In the genomic region with DNA sequence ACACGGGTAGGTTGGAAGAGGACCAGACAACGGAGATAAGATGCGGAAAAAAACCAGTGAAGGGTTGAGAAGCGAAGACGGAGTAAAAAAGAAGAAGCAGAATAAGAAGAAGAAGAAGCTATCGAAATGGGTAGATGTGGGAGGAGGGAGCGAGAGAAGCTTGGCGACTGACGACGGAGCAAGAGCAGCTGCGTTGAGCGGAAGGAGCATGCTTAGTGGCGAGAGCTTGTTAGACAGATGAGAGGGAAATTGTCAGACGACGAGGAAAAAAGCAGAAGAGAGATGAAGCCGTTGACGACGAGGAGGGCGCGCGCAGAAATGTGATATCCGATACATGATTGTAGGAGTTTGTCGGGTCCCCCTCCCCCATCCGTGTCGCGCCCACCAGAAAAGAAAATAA, we compare ENCODE assay signal across 7 worm cellular contexts.
TF ChIP-seq lines count a peak whose summit lies in the region.

No protein-coding gene starts in this region.

TF ChIP-seq in whole organism, L1 larva, 84 proteins besides CTCF, POLR2A, EP300 and RAD21 (continues in another document):
- no peak for TF ChIP-seq hpl-2 (GFP tag; optimal IDR thresholded peaks at IDR 0.05; lab: Kevin White, UChicago)
- no peak for TF ChIP-seq pag-3 (tag; optimal IDR thresholded peaks at IDR 0.05; lab: Kevin White, UChicago; ENCODE audit: borderline replicate concordance, insufficient read depth)
- no peak for TF ChIP-seq aly-2 (tag; optimal IDR thresholded peaks at IDR 0.05; lab: Kevin White, UChicago)
- TF ChIP-seq egl-27 (tag; optimal IDR thresholded peaks at IDR 0.05; lab: Kevin White, UChicago): peak in 1 of 2 experiments; percentile 3
- no peak for TF ChIP-seq nhr-77 (tag; optimal IDR thresholded peaks at IDR 0.05; lab: Kevin White, UChicago)
- TF ChIP-seq snu-23 (GFP tag; optimal IDR thresholded peaks at IDR 0.05; lab: Kevin White, UChicago): peak; percentile 47
- TF ChIP-seq vab-15 (tag; optimal IDR thresholded peaks at IDR 0.05; lab: Kevin White, UChicago): no peak
- TF ChIP-seq zag-1 (tag; optimal IDR thresholded peaks at IDR 0.05; lab: Kevin White, UChicago): no peak
- peak; percentile 63 for TF ChIP-seq unc-86 (tag; optimal IDR thresholded peaks at IDR 0.05; lab: Kevin White, UChicago)
- no peak for TF ChIP-seq unc-130 (tag; optimal IDR thresholded peaks at IDR 0.05; lab: Kevin White, UChicago)
- peak; percentile 25 for TF ChIP-seq mep-1 (tag; optimal IDR thresholded peaks at IDR 0.05; lab: Kevin White, UChicago)
- TF ChIP-seq ztf-11 (tag; optimal IDR thresholded peaks at IDR 0.05; lab: Kevin White, UChicago): peak in 1 of 2 experiments; percentile 4

TF ChIP-seq in whole organism, L2 larva, 48 proteins besides CTCF, POLR2A, EP300 and RAD21 (continues in another document):
- no peak for TF ChIP-seq gmeb-1 (tag; optimal IDR thresholded peaks at IDR 0.05; lab: Kevin White, UChicago)
- TF ChIP-seq F13H6.1 (tag; optimal IDR thresholded peaks at IDR 0.05; lab: Kevin White, UChicago): peak; percentile 75
- TF ChIP-seq nhr-10 (tag; optimal IDR thresholded peaks at IDR 0.05; lab: Kevin White, UChicago): no peak
- peak in 1 of 2 experiments; percentile 65 for TF ChIP-seq lsy-2 (tag; optimal IDR thresholded peaks at IDR 0.05; lab: Kevin White, UChicago)
- TF ChIP-seq ztf-4 (tag; optimal IDR thresholded peaks at IDR 0.05; lab: Kevin White, UChicago): peak; percentile 12
- peak; percentile 51 for TF ChIP-seq Y55F3AM.14 (GFP tag; optimal IDR thresholded peaks at IDR 0.05; lab: Kevin White, UChicago)
- TF ChIP-seq sma-9 (GFP tag; optimal IDR thresholded peaks at IDR 0.05; lab: Kevin White, UChicago): peak; percentile 62
- no peak for TF ChIP-seq sma-9 (tag; optimal IDR thresholded peaks at IDR 0.05; lab: Kevin White, UChicago)
- TF ChIP-seq ceh-16 (tag; optimal IDR thresholded peaks at IDR 0.05; lab: Kevin White, UChicago): no peak
- TF ChIP-seq unc-55 (GFP tag; optimal IDR thresholded peaks at IDR 0.05; lab: Kevin White, UChicago): peak; percentile 64
- TF ChIP-seq alr-1 (tag; optimal IDR thresholded peaks at IDR 0.05; lab: Kevin White, UChicago): no peak
- no peak for TF ChIP-seq nhr-23 (tag; optimal IDR thresholded peaks at IDR 0.05; lab: Kevin White, UChicago)
- no peak for TF ChIP-seq nhr-12 (tag; optimal IDR thresholded peaks at IDR 0.05; lab: Kevin White, UChicago)

TF ChIP-seq in whole organism, L3 larva, 47 proteins besides CTCF, POLR2A, EP300 and RAD21 (continues in another document):
- TF ChIP-seq tbx-2 (tag; optimal IDR thresholded peaks at IDR 0.05; lab: Kevin White, UChicago) (peak; percentile 39), nhr-76 (tag; optimal IDR thresholded peaks at IDR 0.05; lab: Kevin White, UChicago) (no peak), elt-1 (tag; optimal IDR thresholded peaks at IDR 0.05; lab: Kevin White, UChicago) (no peak), hmg-11 (tag; optimal IDR thresholded peaks at IDR 0.05; lab: Kevin White, UChicago) (peak; percentile 30), fkh-2 (tag; optimal IDR thresholded peaks at IDR 0.05; lab: Kevin White, UChicago) (no peak), elt-3 (tag; optimal IDR thresholded peaks at IDR 0.05; lab: Kevin White, UChicago) (no peak), ceh-9 (tag; optimal IDR thresholded peaks at IDR 0.05; lab: Kevin White, UChicago) (no peak), ztf-4 (tag; optimal IDR thresholded peaks at IDR 0.05; lab: Kevin White, UChicago) (no peak), mdl-1 (tag; optimal IDR thresholded peaks at IDR 0.05; lab: Kevin White, UChicago) (peak; percentile 22), ama-1 (optimal IDR thresholded peaks at IDR 0.05; lab: Kevin White, UChicago) (no peak), jun-1 (tag; optimal IDR thresholded peaks at IDR 0.05; lab: Kevin White, UChicago) (no peak), zag-1 (tag; optimal IDR thresholded peaks at IDR 0.05; lab: Kevin White, UChicago) (no peak), egl-27 (tag; optimal IDR thresholded peaks at IDR 0.05; lab: Kevin White, UChicago) (no peak), nhr-67 (tag; optimal IDR thresholded peaks at IDR 0.05; lab: Kevin White, UChicago) (no peak)

TF ChIP-seq in whole organism, L4 larva, 104 proteins besides CTCF, POLR2A, EP300 and RAD21 (continues in another document):
- TF ChIP-seq fkh-10 (GFP tag; optimal IDR thresholded peaks at IDR 0.05; lab: Kevin White, UChicago) (peak; percentile 73), ceh-44 (GFP tag; IDR thresholded peaks at IDR 0.05; lab: Robert Waterston, UW) (no peak), daf-16 (GFP tag; optimal IDR thresholded peaks at IDR 0.05; lab: Kevin White, UChicago) (peak in 1 of 2 experiments; percentile 27), daf-16 (tag; optimal IDR thresholded peaks at IDR 0.05; lab: Kevin White, UChicago) (no peak), rbr-2 (tag; optimal IDR thresholded peaks at IDR 0.05; lab: Kevin White, UChicago) (peak; percentile 74), vab-7 (GFP tag; IDR thresholded peaks at IDR 0.05; lab: Robert Waterston, UW) (0 out of 2 replicates have a peak, but pooled peaks have one; percentile 20), aha-1 (tag; lab: Kevin White, UChicago) (peak; percentile 73), skn-1 (tag; optimal IDR thresholded peaks at IDR 0.05; lab: Kevin White, UChicago) (no peak), unc-130 (GFP tag; optimal IDR thresholded peaks at IDR 0.05; lab: Kevin White, UChicago) (no peak), ztf-7 (tag; optimal IDR thresholded peaks at IDR 0.05; lab: Kevin White, UChicago) (no peak), madf-9 (GFP tag; conservative IDR thresholded peaks at IDR 0.05; lab: Robert Waterston, UW) (peak; percentile 61; the same call in 1 of the 2 replicates), hlh-11 (tag; optimal IDR thresholded peaks at IDR 0.05; lab: Kevin White, UChicago) (peak; percentile 17), nhr-102 (tag; optimal IDR thresholded peaks at IDR 0.05; lab: Kevin White, UChicago) (no peak)

TF ChIP-seq in whole organism, late embryonic, 69 proteins besides CTCF, POLR2A, EP300 and RAD21 (continues in another document):
- TF ChIP-seq ceh-2 (tag; optimal IDR thresholded peaks at IDR 0.05; lab: Kevin White, UChicago) (no peak), nhr-11 (tag; optimal IDR thresholded peaks at IDR 0.05; lab: Kevin White, UChicago) (no peak), ztf-16 (tag; optimal IDR thresholded peaks at IDR 0.05; lab: Kevin White, UChicago) (no peak), sox-2 (GFP tag; IDR thresholded peaks at IDR 0.05; lab: Robert Waterston, UW) (no peak), Y22D7AL.16 (tag; optimal IDR thresholded peaks at IDR 0.05; lab: Kevin White, UChicago) (no peak), unc-55 (GFP tag; optimal IDR thresholded peaks at IDR 0.05; lab: Kevin White, UChicago) (peak; percentile 8), fkh-10 (GFP tag; optimal IDR thresholded peaks at IDR 0.05; lab: Kevin White, UChicago) (peak; percentile 29), hlh-30 (tag; optimal IDR thresholded peaks at IDR 0.05; lab: Kevin White, UChicago; ENCODE audit: insufficient read depth) (no peak), pat-9 (tag; optimal IDR thresholded peaks at IDR 0.05; lab: Kevin White, UChicago) (no peak), eyg-1 (tag; optimal IDR thresholded peaks at IDR 0.05; lab: Kevin White, UChicago) (no peak), pax-1 (tag; optimal IDR thresholded peaks at IDR 0.05; lab: Kevin White, UChicago) (no peak), pros-1 (tag; optimal IDR thresholded peaks at IDR 0.05; lab: Kevin White, UChicago) (no peak), pha-4 (tag; optimal IDR thresholded peaks at IDR 0.05; lab: Kevin White, UChicago) (no peak), unc-42 (tag; optimal IDR thresholded peaks at IDR 0.05; lab: Kevin White, UChicago) (peak; percentile 68)

TF ChIP-seq in whole organism, mixed stage, embryonic, 35 proteins besides CTCF, POLR2A, EP300 and RAD21:
- TF ChIP-seq mab-5 (tag; optimal IDR thresholded peaks at IDR 0.05; lab: Kevin White, UChicago): no peak
- TF ChIP-seq ces-1 (GFP tag; optimal IDR thresholded peaks at IDR 0.05; lab: Kevin White, UChicago): peak; percentile 47
- no peak for TF ChIP-seq lin-32 (GFP tag; optimal IDR thresholded peaks at IDR 0.05; lab: Kevin White, UChicago)
- TF ChIP-seq hlh-1 (tag; optimal IDR thresholded peaks at IDR 0.05; lab: Kevin White, UChicago): peak; percentile 12
- TF ChIP-seq snpc-4 (tag; optimal IDR thresholded peaks at IDR 0.05; lab: Kevin White, UChicago): no peak
- TF ChIP-seq unc-62 (GFP tag; optimal IDR thresholded peaks at IDR 0.05; lab: Kevin White, UChicago): peak; percentile 11
- TF ChIP-seq unc-120 (tag; optimal IDR thresholded peaks at IDR 0.05; lab: Kevin White, UChicago; ENCODE audit: poor library complexity, severe bottlenecking): peak; percentile 20

TF ChIP-seq in whole organism, young adult, 124 proteins besides CTCF, POLR2A, EP300 and RAD21 (continues in another document):
- TF ChIP-seq ceh-100 (GFP tag; IDR thresholded peaks at IDR 0.05; lab: Robert Waterston, UW) (no peak), attf-3 (GFP tag; conservative IDR thresholded peaks at IDR 0.05; lab: Robert Waterston, UW) (no peak), rec-8 (tag; optimal IDR thresholded peaks at IDR 0.05; lab: Kevin White, UChicago) (no peak), tbp1 (GFP tag; optimal IDR thresholded peaks at IDR 0.05; lab: Kevin White, UChicago) (no peak), dpff-1 (tag; optimal IDR thresholded peaks at IDR 0.05; lab: Kevin White, UChicago) (no peak), madf-6 (GFP tag; IDR thresholded peaks at IDR 0.05; lab: Robert Waterston, UW) (no peak), bed-2 (GFP tag; IDR thresholded peaks at IDR 0.05; lab: Robert Waterston, UW) (0 out of 2 replicates have a peak, but pooled peaks have one; percentile 20), snpc-1.1 (tag; optimal IDR thresholded peaks at IDR 0.05; lab: Kevin White, UChicago; ENCODE audit: insufficient read depth) (no peak), mxl-1 (tag; optimal IDR thresholded peaks at IDR 0.05; lab: Kevin White, UChicago) (no peak), ceh-58 (GFP tag; IDR thresholded peaks at IDR 0.05; lab: Robert Waterston, UW) (no peak), F57A8.1 (GFP tag; optimal IDR thresholded peaks at IDR 0.05; lab: Kevin White, UChicago) (no peak), nhr-120 (GFP tag; IDR thresholded peaks at IDR 0.05; lab: Robert Waterston, UW) (no peak), ceh-91 (GFP tag; IDR thresholded peaks at IDR 0.05; lab: Robert Waterston, UW) (no peak), rcor-1 (GFP tag; IDR thresholded peaks at IDR 0.05; lab: Robert Waterston, UW) (no peak), snpc-4 (GFP tag; optimal IDR thresholded peaks at IDR 0.05; lab: Kevin White, UChicago) (no peak), snpc-4 (tag; optimal IDR thresholded peaks at IDR 0.05; lab: Kevin White, UChicago) (no peak), F37B4.10 (GFP tag; IDR thresholded peaks at IDR 0.05; lab: Robert Waterston, UW) (no peak), ZK185.1 (tag; optimal IDR thresholded peaks at IDR 0.05; lab: Kevin White, UChicago; ENCODE audit: poor library complexity, severe bottlenecking) (no peak), K12H6.12 (tag; optimal IDR thresholded peaks at IDR 0.05; lab: Kevin White, UChicago) (peak; percentile 59), B0336.3 (GFP tag; IDR thresholded peaks at IDR 0.05; lab: Robert Waterston, UW) (no peak), C06A6.2 (GFP tag; conservative IDR thresholded peaks at IDR 0.05; lab: Robert Waterston, UW) (no peak), nhr-179 (tag; optimal IDR thresholded peaks at IDR 0.05; lab: Kevin White, UChicago) (no peak), zfh-2 (GFP tag; conservative IDR thresholded peaks at IDR 0.05; lab: Robert Waterston, UW) (peak; percentile 90)
